Fruit fly (Drosophila melanogaster) whole organism, embryonic: ENCODE measurements around the gene Muc91C.

Experiments
- CG12299 ChIP-seq: fragments of 200-800 bp; sonication (Bioruptor generic); optimal IDR thresholded peaks from 2 replicates; lab custom pipeline; 2018; ENCODE audit warnings: missing biosample characterization, mild to moderate bottlenecking, missing genetic modification characterization
- CG12942 ChIP-seq: fragments of 200-800 bp; sonication (Bioruptor generic); optimal IDR thresholded peaks from 3 replicates; lab custom pipeline; 2016; ENCODE audit warnings: missing biosample characterization, missing genetic modification characterization
- CG15011 ChIP-seq: fragments of 200-800 bp; sonication (Bioruptor generic); optimal IDR thresholded peaks from 3 replicates; lab custom pipeline; 2018; ENCODE audit warnings: missing biosample characterization, mild to moderate bottlenecking, missing genetic modification characterization
- CG15269 ChIP-seq: fragments of 200-800 bp; sonication (Bioruptor generic); optimal IDR thresholded peaks from 2 replicates; lab custom pipeline; 2018; ENCODE audit warnings: missing biosample characterization, mild to moderate bottlenecking, missing genetic modification characterization, moderate library complexity
- CG16815 ChIP-seq: fragments of 200-800 bp; sonication (Bioruptor generic); optimal IDR thresholded peaks from 3 replicates; lab custom pipeline; 2017; ENCODE audit warnings: missing biosample characterization, mild to moderate bottlenecking, missing genetic modification characterization
- CG30431 ChIP-seq: fragments of 200-800 bp; sonication (Bioruptor generic); optimal IDR thresholded peaks from 2 replicates; lab custom pipeline; 2017; ENCODE audit warnings: missing biosample characterization, missing genetic modification characterization
- CG3281 ChIP-seq: fragments of 200-800 bp; sonication (Bioruptor generic); optimal IDR thresholded peaks from 3 replicates; lab custom pipeline; 2017; ENCODE audit warnings: missing biosample characterization, mild to moderate bottlenecking, missing genetic modification characterization
- CG33213 ChIP-seq: fragments of 200-800 bp; sonication (Bioruptor generic); optimal IDR thresholded peaks from 3 replicates; lab custom pipeline; 2016; ENCODE audit warnings: missing biosample characterization, missing genetic modification characterization
- CG3407 ChIP-seq: fragments of 200-800 bp; sonication (Bioruptor generic); optimal IDR thresholded peaks from 2 replicates; lab custom pipeline; 2018; ENCODE audit warnings: missing biosample characterization, mild to moderate bottlenecking, missing genetic modification characterization
- CG3726 ChIP-seq: fragments of 200-800 bp; sonication (Bioruptor generic); IDR thresholded peaks from 3 replicates; pipeline ENCODE4, ENCODE4 v1.3.6; 2022; ENCODE audit warnings: missing biosample characterization, missing genetic modification characterization
- CG42726 ChIP-seq: fragments of 200-800 bp; sonication (Bioruptor generic); IDR thresholded peaks from 2 replicates; pipeline ENCODE4 v1.3.6; 2022; ENCODE audit warnings: missing biosample characterization, missing genetic modification characterization; ENCODE audit not compliant: partially characterized antibody
- CG4404 ChIP-seq: fragments of 200-800 bp; sonication (Bioruptor generic); IDR thresholded peaks from 2 replicates; pipeline ENCODE4 v1.3.6; 2022; ENCODE audit warnings: missing biosample characterization, missing genetic modification characterization
- CG4424 ChIP-seq: fragments of 200-800 bp; sonication (Bioruptor generic); optimal IDR thresholded peaks from 3 replicates; lab custom pipeline; 2016; ENCODE audit warnings: missing biosample characterization, missing genetic modification characterization
- CG5245 ChIP-seq: fragments of 200-800 bp; sonication (Bioruptor generic); optimal IDR thresholded peaks from 3 replicates; lab custom pipeline; 2016; ENCODE audit warnings: missing biosample characterization, missing genetic modification characterization
- CG7271 ChIP-seq: fragments of 200-800 bp; sonication (Bioruptor generic); optimal IDR thresholded peaks from 2 replicates; lab custom pipeline; 2018; ENCODE audit warnings: missing biosample characterization, mild to moderate bottlenecking, missing genetic modification characterization, moderate library complexity
- CG7745 ChIP-seq: fragments of 200-800 bp; sonication (Bioruptor generic); optimal IDR thresholded peaks from 2 replicates; lab custom pipeline; 2018; ENCODE audit warnings: missing biosample characterization, mild to moderate bottlenecking, missing genetic modification characterization, moderate library complexity
- CG8281 ChIP-seq: fragments of 200-800 bp; sonication (Bioruptor generic); optimal IDR thresholded peaks from 2 replicates; lab custom pipeline; 2018; ENCODE audit warnings: missing biosample characterization, mild to moderate bottlenecking, missing genetic modification characterization, moderate library complexity
- CG8359 ChIP-seq: fragments of 200-800 bp; sonication (Bioruptor generic); optimal IDR thresholded peaks from 2 replicates; lab custom pipeline; 2017; ENCODE audit warnings: missing biosample characterization, mild to moderate bottlenecking, missing genetic modification characterization, borderline replicate concordance
- CG8924 ChIP-seq: fragments of 200-800 bp; optimal IDR thresholded peaks from 3 replicates; lab custom pipeline; 2019; ENCODE audit warnings: missing biosample characterization, mild to moderate bottlenecking, missing genetic modification characterization, moderate library complexity
- CG9876 ChIP-seq: fragments of 200-800 bp; sonication (Bioruptor generic); optimal IDR thresholded peaks from 2 replicates; lab custom pipeline; 2016; ENCODE audit warnings: missing biosample characterization, missing genetic modification characterization
- Chrac-16 ChIP-seq: fragments of 200-800 bp; sonication (Bioruptor generic); optimal IDR thresholded peaks from 3 replicates; lab custom pipeline; 2016; ENCODE audit warnings: missing biosample characterization, missing genetic modification characterization
- Elba2 ChIP-seq: fragments of 200-800 bp; sonication (Bioruptor generic); optimal IDR thresholded peaks from 3 replicates; lab custom pipeline; 2016; ENCODE audit warnings: missing biosample characterization, missing genetic modification characterization
- Gsc ChIP-seq: fragments of 200-800 bp; sonication (Bioruptor generic); IDR thresholded peaks from 2 replicates; pipeline ENCODE4 v1.3.6; 2022; ENCODE audit warnings: missing biosample characterization, missing genetic modification characterization
- Hey ChIP-seq: fragments of 200-800 bp; sonication (Bioruptor generic); optimal IDR thresholded peaks from 3 replicates; lab custom pipeline; 2018; ENCODE audit warnings: missing biosample characterization, mild to moderate bottlenecking, missing genetic modification characterization
- HmgZ ChIP-seq: fragments of 200-800 bp; sonication (Bioruptor generic); optimal IDR thresholded peaks from 2 replicates; lab custom pipeline; 2018; ENCODE audit warnings: missing biosample characterization, mild to moderate bottlenecking, missing genetic modification characterization
- Med ChIP-seq: fragments of 200-800 bp; sonication (Bioruptor generic); peaks from one replicate; lab custom pipeline; 2016; ENCODE audit warnings: missing biosample characterization, missing genetic modification characterization, mild to moderate bottlenecking, inconsistent platforms, moderate library complexity
- NK7.1 ChIP-seq: fragments of 200-800 bp; sonication (Bioruptor generic); optimal IDR thresholded peaks from 3 replicates; lab custom pipeline; 2016; ENCODE audit warnings: missing biosample characterization, missing genetic modification characterization
- Oaz ChIP-seq: fragments of 200-800 bp; sonication (Bioruptor generic); IDR thresholded peaks from 2 replicates; pipeline ENCODE4 v1.3.6; 2022; ENCODE audit warnings: missing biosample characterization, missing genetic modification characterization
- Pdp1 ChIP-seq, 2 experiments: fragments of 200-800 bp; sonication (Bioruptor generic); optimal IDR thresholded peaks; 3 replicates each; lab custom pipeline; 2016; ENCODE audit warnings: missing biosample characterization in 2 of 2, missing genetic modification characterization in 2 of 2, mild to moderate bottlenecking in 1 of 2, moderate library complexity in 1 of 2
- Poxn ChIP-seq: fragments of 200-800 bp; sonication (Bioruptor generic); IDR thresholded peaks from 2 replicates; pipeline ENCODE4 v1.3.6; 2022; ENCODE audit warnings: missing biosample characterization, missing genetic modification characterization
- Ptx1 ChIP-seq: fragments of 200-800 bp; sonication (Bioruptor generic); IDR thresholded peaks from 2 replicates; pipeline ENCODE4 v1.3.6; 2022; ENCODE audit warnings: missing biosample characterization, missing genetic modification characterization
- Ravus ChIP-seq: fragments of 200-800 bp; sonication (Bioruptor generic); IDR thresholded peaks from 2 replicates; pipeline ENCODE4 v1.3.6; 2022; ENCODE audit warnings: missing biosample characterization, missing genetic modification characterization
- Sry-β ChIP-seq: fragments of 200-800 bp; sonication (Bioruptor generic); optimal IDR thresholded peaks from 2 replicates; lab custom pipeline; 2018; ENCODE audit warnings: missing biosample characterization, mild to moderate bottlenecking, missing genetic modification characterization, moderate library complexity
- Sry-δ ChIP-seq: fragments of 200-800 bp; sonication (Bioruptor generic); optimal IDR thresholded peaks from 2 replicates; lab custom pipeline; 2016; ENCODE audit warnings: missing biosample characterization, missing genetic modification characterization
- ash1 ChIP-seq: fragments of 200-800 bp; sonication (Bioruptor generic); optimal IDR thresholded peaks from 2 replicates; lab custom pipeline; 2018; ENCODE audit warnings: missing biosample characterization, mild to moderate bottlenecking, missing genetic modification characterization
- cato ChIP-seq: fragments of 200-800 bp; sonication (Bioruptor generic); optimal IDR thresholded peaks from 2 replicates; lab custom pipeline; 2016; ENCODE audit warnings: missing biosample characterization, missing genetic modification characterization, borderline replicate concordance
- dati ChIP-seq: fragments of 200-800 bp; sonication (Bioruptor generic); IDR thresholded peaks from 2 replicates; pipeline ENCODE4 v1.3.6; 2022; ENCODE audit warnings: missing biosample characterization, missing genetic modification characterization
- dm ChIP-seq: fragments of 200-800 bp; sonication (Bioruptor generic); optimal IDR thresholded peaks from 3 replicates; lab custom pipeline; 2016; ENCODE audit warnings: missing biosample characterization, missing genetic modification characterization
- dpn ChIP-seq, 2 experiments: fragments of 200-800 bp; sonication (Bioruptor generic); optimal IDR thresholded peaks; 3 replicates each; lab custom pipeline; 2016; ENCODE audit warnings: missing biosample characterization in 2 of 2, missing genetic modification characterization in 2 of 2
- fu2 ChIP-seq: fragments of 200-800 bp; sonication (Bioruptor generic); optimal IDR thresholded peaks from 2 replicates; lab custom pipeline; 2016; ENCODE audit warnings: missing biosample characterization, missing genetic modification characterization
- gcm ChIP-seq: fragments of 200-800 bp; sonication (Bioruptor generic); optimal IDR thresholded peaks from 2 replicates; lab custom pipeline; 2019; ENCODE audit warnings: missing biosample characterization, mild to moderate bottlenecking, missing genetic modification characterization, moderate library complexity
- gcm2 ChIP-seq: fragments of 200-800 bp; sonication (Bioruptor generic); optimal IDR thresholded peaks from 2 replicates; lab custom pipeline; 2016; ENCODE audit warnings: missing biosample characterization, missing genetic modification characterization
- gem ChIP-seq: fragments of 200-800 bp; sonication (Bioruptor generic); optimal IDR thresholded peaks from 2 replicates; lab custom pipeline; 2019; ENCODE audit warnings: missing biosample characterization, mild to moderate bottlenecking, missing genetic modification characterization, moderate library complexity
- inv ChIP-seq: fragments of 200-800 bp; sonication (Bioruptor generic); IDR thresholded peaks from 2 replicates; pipeline ENCODE4 v1.3.6; 2022; ENCODE audit warnings: missing biosample characterization, missing genetic modification characterization; ENCODE audit not compliant: partially characterized antibody
- lmd ChIP-seq: fragments of 200-800 bp; sonication (Bioruptor generic); IDR thresholded peaks from 2 replicates; pipeline ENCODE4 v1.3.6; 2022; ENCODE audit warnings: missing biosample characterization, missing genetic modification characterization
- odd ChIP-seq: fragments of 200-800 bp; sonication (Bioruptor generic); optimal IDR thresholded peaks from 2 replicates; lab custom pipeline; 2017; ENCODE audit warnings: missing biosample characterization, mild to moderate bottlenecking, missing genetic modification characterization
- onecut ChIP-seq: fragments of 200-800 bp; sonication (Bioruptor generic); IDR thresholded peaks from 2 replicates; pipeline ENCODE4 v1.3.6; 2022; ENCODE audit warnings: missing biosample characterization, missing genetic modification characterization
- ro ChIP-seq: fragments of 200-800 bp; sonication (Bioruptor generic); IDR thresholded peaks from 2 replicates; pipeline ENCODE4 v1.3.6; 2022; ENCODE audit warnings: missing biosample characterization, missing genetic modification characterization
- slbo ChIP-seq: fragments of 200-800 bp; sonication (Bioruptor generic); IDR thresholded peaks from 2 replicates; pipeline ENCODE4 v1.3.6; 2022; ENCODE audit warnings: missing biosample characterization, missing genetic modification characterization
- twi ChIP-seq: fragments of 200-800 bp; optimal IDR thresholded peaks from 2 replicates; lab custom pipeline; 2019; ENCODE audit warnings: missing biosample characterization, mild to moderate bottlenecking, missing genetic modification characterization, moderate library complexity
- tx ChIP-seq: fragments of 200-800 bp; sonication (Bioruptor generic); optimal IDR thresholded peaks from 2 replicates; lab custom pipeline; 2016; ENCODE audit warnings: missing biosample characterization, missing genetic modification characterization
- z ChIP-seq: fragments of 200-800 bp; sonication (Bioruptor generic); IDR thresholded peaks from 3 replicates; pipeline ENCODE4 v1.3.6; 2022; ENCODE audit warnings: missing biosample characterization, missing genetic modification characterization

Gene Muc91C

DNA sequence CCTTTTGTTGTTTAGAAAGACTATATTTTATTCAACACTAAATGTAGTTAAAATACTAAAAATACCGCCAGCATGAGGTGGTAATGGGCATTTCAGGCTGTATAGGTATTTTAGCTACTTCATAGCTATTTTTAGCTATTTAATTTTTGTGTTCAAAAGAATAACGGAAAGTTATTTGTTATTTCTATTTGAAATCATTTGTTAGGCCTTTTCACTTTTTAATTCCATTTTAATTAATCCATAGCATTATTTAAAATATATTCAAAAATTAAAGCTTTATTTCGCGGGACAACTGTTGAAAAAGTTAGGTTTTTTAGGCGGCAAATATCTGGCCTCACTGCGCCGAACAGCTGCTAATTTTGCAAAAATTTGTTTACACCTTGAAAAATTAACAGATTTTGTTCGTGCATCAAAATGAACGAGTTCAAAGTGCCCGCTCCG, 15.0 kb downstream of the Muc91C start, which contains the start of the genes dind and CG7706 (continued):
- TF ChIP-seq cato (GFP tag; lab: Kevin White, UChicago) (no peak), tx (GFP tag; lab: Kevin White, UChicago) (no peak), twi (no peak), HmgZ (tag; lab: Kevin White, UChicago) (peak; percentile 15), CG7271 (tag; lab: Kevin White, UChicago) (no peak), CG4404 (GFP tag; lab: Robert Waterston, UW) (no peak), gcm2 (no peak), z (GFP tag; lab: Robert Waterston, UW) (no peak), onecut (GFP tag; lab: Robert Waterston, UW) (no peak), Sry-δ (GFP tag; lab: Kevin White, UChicago) (no peak), CG3726 (GFP tag; lab: Robert Waterston, UW) (no peak), CG8924 (peak; percentile 4), gem (tag; lab: Kevin White, UChicago) (no peak), CG12942 (GFP tag; lab: Kevin White, UChicago) (no peak), gcm (GFP tag; lab: Kevin White, UChicago) (peak; percentile 2), ro (GFP tag; lab: Robert Waterston, UW) (no peak), Elba2 (no peak), Ptx1 (GFP tag; lab: Robert Waterston, UW) (no peak), NK7.1 (no peak), CG9876 (GFP tag; lab: Kevin White, UChicago) (no peak), CG15269 (no peak), fu2 (GFP tag; lab: Kevin White, UChicago) (no peak), dpn (GFP tag; optimal IDR thresholded peaks at IDR 0.05; lab: Kevin White, UChicago) (no peak), Sry-β (GFP tag; lab: Kevin White, UChicago) (peak; percentile 85), CG15011 (GFP tag; lab: Kevin White, UChicago) (no peak), dati (GFP tag; lab: Robert Waterston, UW) (no peak), Chrac-16 (GFP tag; lab: Kevin White, UChicago) (no peak), Ravus (GFP tag; lab: Robert Waterston, UW) (no peak), inv (no peak), CG5245 (GFP tag; lab: Kevin White, UChicago) (no peak), Hey (no peak), CG7745 (tag; lab: Kevin White, UChicago) (peak; percentile 78), dm (GFP tag; lab: Kevin White, UChicago) (no peak), CG12299 (tag; lab: Kevin White, UChicago) (no peak), CG3281 (GFP tag; lab: Kevin White, UChicago) (no peak), CG8359 (GFP tag; lab: Kevin White, UChicago) (no peak), ash1 (GFP tag; lab: Kevin White, UChicago) (no peak), Poxn (no peak), CG8281 (tag; lab: Kevin White, UChicago) (no peak), Oaz (GFP tag; lab: Robert Waterston, UW) (no peak), CG42726 (GFP tag; lab: Robert Waterston, UW) (no peak), CG3407 (no peak), CG16815 (GFP tag; lab: Kevin White, UChicago) (no peak), odd (GFP tag; lab: Kevin White, UChicago) (no peak), Pdp1 (GFP tag; optimal IDR thresholded peaks at IDR 0.05; lab: Kevin White, UChicago) (no peak), slbo (GFP tag; lab: Robert Waterston, UW) (peak; percentile 42; the same call in 1 of the 2 replicates), Gsc (no peak), CG4424 (GFP tag; lab: Kevin White, UChicago) (no peak), CG33213 (no peak), lmd (GFP tag; lab: Robert Waterston, UW) (no peak), CG30431 (GFP tag; lab: Kevin White, UChicago) (no peak), Med (GFP tag; lab: Kevin White, UChicago) (peak; percentile 3)
